Fruit fly (Drosophila melanogaster) whole organism, pupa: ENCODE results near the gene BNIP3.
A peak's percentile ranks its signal among the peaks of the same experiment; 100 is the strongest.

Source experiments
- CG10348 ChIP-seq: fragments of 200-800 bp; sonication (Bioruptor generic); IDR thresholded peaks from 2 replicates; pipeline ENCODE4 v1.3.6; 2022; ENCODE audit warnings: missing biosample characterization, missing genetic modification characterization
- CG12605 ChIP-seq: fragments of 200-800 bp; sonication (Bioruptor generic); IDR thresholded peaks from 2 replicates; pipeline ENCODE4 v1.3.6; 2022; ENCODE audit warnings: missing biosample characterization, missing genetic modification characterization
- CG13204 ChIP-seq: fragments of 200-800 bp; sonication (Bioruptor generic); optimal IDR thresholded peaks from 2 replicates; lab custom pipeline; 2018; ENCODE audit warnings: missing biosample characterization, mild to moderate bottlenecking, missing genetic modification characterization, moderate library complexity
- CG14655 ChIP-seq: fragments of 200-800 bp; sonication (Bioruptor generic); optimal IDR thresholded peaks from 3 replicates; lab custom pipeline; 2017; ENCODE audit warnings: mild to moderate bottlenecking, missing biosample characterization, missing genetic modification reagents, missing genetic modification characterization
- CG15710 ChIP-seq: fragments of 200-800 bp; sonication (Bioruptor generic); optimal IDR thresholded peaks from 2 replicates; lab custom pipeline; 2018; ENCODE audit warnings: missing biosample characterization, mild to moderate bottlenecking, missing genetic modification characterization, moderate library complexity
- CG17806 ChIP-seq: fragments of 200-800 bp; sonication (Bioruptor generic); optimal IDR thresholded peaks from 2 replicates; lab custom pipeline; 2018; ENCODE audit warnings: missing biosample characterization, mild to moderate bottlenecking, missing genetic modification characterization, moderate library complexity
- CG32121 ChIP-seq: fragments of 200-800 bp; sonication (Bioruptor generic); IDR thresholded peaks from 2 replicates; pipeline ENCODE4 v1.3.6; 2022; ENCODE audit warnings: missing biosample characterization, missing genetic modification characterization
- CG34367 ChIP-seq: fragments of 200-800 bp; sonication (Bioruptor generic); optimal IDR thresholded peaks from 2 replicates; lab custom pipeline; 2018; ENCODE audit warnings: missing biosample characterization, mild to moderate bottlenecking, missing genetic modification characterization
- CG4496 ChIP-seq: fragments of 200-800 bp; sonication (Bioruptor generic); IDR thresholded peaks from 3 replicates; pipeline ENCODE4 v1.3.6; 2022; ENCODE audit warnings: missing biosample characterization, missing genetic modification characterization
- CG8159 ChIP-seq: fragments of 200-800 bp; sonication (Bioruptor generic); optimal IDR thresholded peaks from 3 replicates; lab custom pipeline; 2018; ENCODE audit warnings: missing biosample characterization, mild to moderate bottlenecking, missing genetic modification characterization, moderate library complexity
- CG8301 ChIP-seq: fragments of 200-800 bp; sonication (Bioruptor generic); optimal IDR thresholded peaks from 2 replicates; lab custom pipeline; 2018; ENCODE audit warnings: missing biosample characterization, mild to moderate bottlenecking, missing genetic modification characterization
- CG9948 ChIP-seq: fragments of 200-800 bp; sonication (Bioruptor generic); optimal IDR thresholded peaks from 2 replicates; lab custom pipeline; 2018; ENCODE audit warnings: missing biosample characterization, mild to moderate bottlenecking, missing genetic modification characterization, moderate library complexity
- D1 ChIP-seq: fragments of 200-800 bp; sonication (Bioruptor generic); optimal IDR thresholded peaks from 2 replicates; lab custom pipeline; 2018; ENCODE audit warnings: missing biosample characterization, mild to moderate bottlenecking, missing genetic modification characterization, moderate library complexity
- EcR ChIP-seq: fragments of 200-800 bp; sonication (Bioruptor generic); optimal IDR thresholded peaks from 3 replicates; lab custom pipeline; 2019; ENCODE audit warnings: missing biosample characterization, missing genetic modification characterization, mild to moderate bottlenecking, moderate library complexity, missing genetic modification reagents
- Ets98B ChIP-seq: fragments of 200-800 bp; sonication (Bioruptor generic); IDR thresholded peaks from 2 replicates; pipeline ENCODE4 v1.3.6; 2022; ENCODE audit warnings: missing biosample characterization, missing genetic modification characterization
- Pif1A ChIP-seq: fragments of 200-800 bp; sonication (Bioruptor generic); optimal IDR thresholded peaks from 3 replicates; lab custom pipeline; 2016; ENCODE audit warnings: missing biosample characterization, missing genetic modification characterization
- Pif1B ChIP-seq: fragments of 200-800 bp; sonication (Bioruptor generic); optimal IDR thresholded peaks from 3 replicates; lab custom pipeline; 2016; ENCODE audit warnings: missing biosample characterization, missing genetic modification characterization
- Snoo ChIP-seq: fragments of 200-800 bp; sonication (Bioruptor generic); optimal IDR thresholded peaks from 3 replicates; lab custom pipeline; 2017; ENCODE audit warnings: missing biosample characterization, mild to moderate bottlenecking, missing genetic modification characterization, inconsistent platforms
- fd96Ca ChIP-seq: fragments of 200-800 bp; sonication (Bioruptor generic); IDR thresholded peaks from 3 replicates; pipeline ENCODE4 v1.3.6; 2022; ENCODE audit warnings: missing biosample characterization, missing genetic modification characterization
- gl ChIP-seq: fragments of 200-800 bp; sonication (Bioruptor generic); optimal IDR thresholded peaks from 2 replicates; lab custom pipeline; 2018; ENCODE audit warnings: missing biosample characterization, mild to moderate bottlenecking, missing genetic modification characterization
- rn ChIP-seq: fragments of 200-800 bp; sonication (Bioruptor generic); IDR thresholded peaks from 2 replicates; pipeline ENCODE4 v1.3.6; 2022; ENCODE audit warnings: missing biosample characterization, missing genetic modification characterization

Gene BNIP3

DNA sequence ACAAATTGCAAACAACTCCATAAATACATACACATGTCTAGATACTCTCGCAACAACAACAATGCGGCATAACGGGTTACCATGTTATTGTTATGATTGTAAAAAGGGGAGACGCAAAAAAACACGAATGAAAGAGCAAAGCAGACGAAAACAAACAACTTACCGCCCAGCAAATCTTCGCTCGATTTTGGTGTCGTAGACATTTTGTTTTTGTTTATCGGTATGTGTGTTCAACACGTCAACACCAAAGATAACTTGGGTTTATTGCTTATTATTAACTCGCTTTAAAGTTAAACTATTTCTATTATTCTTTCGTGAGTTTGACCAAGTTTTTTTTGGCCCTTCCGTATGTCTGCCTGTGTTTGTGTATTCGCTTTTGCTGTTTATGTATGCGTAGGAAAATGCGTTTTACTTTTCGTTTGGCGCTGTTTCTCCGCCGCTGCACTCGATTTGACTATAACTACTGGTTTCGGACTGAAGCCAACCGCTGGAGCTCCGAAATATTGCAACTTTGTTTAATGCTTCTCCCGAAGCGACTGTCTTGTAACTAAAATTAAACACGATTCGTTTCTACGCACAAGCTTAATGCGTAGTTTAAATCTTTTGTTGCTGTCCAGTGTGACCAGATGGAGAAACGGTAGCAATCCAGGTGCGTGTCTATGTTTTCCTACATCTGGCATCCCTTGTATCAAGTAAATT, at the start of gene BNIP3:
TSS of gene BNIP3 (minus strand) at position 589 of the 699 bp plus-strand sequence.
- TF ChIP-seq CG34367 (tag; lab: Kevin White, UChicago): no peak
- peak; percentile 2 for TF ChIP-seq CG8159 (tag; lab: Kevin White, UChicago)
- no peak for TF ChIP-seq CG4496 (GFP tag; lab: Robert Waterston, UW)
- TF ChIP-seq CG12605 (GFP tag; lab: Robert Waterston, UW): no peak

DNA sequence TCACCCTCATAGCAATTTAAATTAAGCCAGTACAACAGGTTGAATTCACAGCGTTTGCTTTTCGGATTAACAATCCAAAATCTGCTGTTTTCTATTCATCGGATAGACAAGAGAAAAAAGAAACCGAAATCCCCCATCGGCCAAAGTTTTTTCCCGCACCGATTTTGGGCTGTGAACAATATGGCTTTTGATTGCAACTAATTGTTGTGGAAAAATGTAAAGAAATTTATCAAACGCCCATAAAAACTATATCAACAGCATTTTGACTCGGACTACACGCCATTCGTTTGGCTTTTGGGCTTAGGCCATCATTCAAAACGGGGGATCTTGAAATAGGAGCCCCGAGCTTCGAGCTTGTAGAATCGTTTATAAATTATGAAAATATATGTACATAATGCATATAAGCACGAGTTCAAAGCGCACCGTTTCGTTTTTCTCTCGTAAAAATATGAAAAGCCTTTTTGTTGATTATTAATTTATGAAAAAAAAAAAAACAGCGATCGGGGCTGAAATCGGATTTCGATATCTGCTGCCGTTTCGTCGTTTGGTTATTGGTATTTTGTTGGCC, 46.5 kb upstream of the BNIP3 start:
- no peak for TF ChIP-seq rn (GFP tag; lab: Robert Waterston, UW)
- no peak for TF ChIP-seq CG15710
- no peak for TF ChIP-seq Ets98B
- TF ChIP-seq CG12605 (GFP tag; lab: Robert Waterston, UW): no peak
- TF ChIP-seq CG8301 (tag; lab: Kevin White, UChicago): no peak
- no peak for TF ChIP-seq Pif1B (GFP tag; lab: Kevin White, UChicago)
- TF ChIP-seq CG4496 (GFP tag; lab: Robert Waterston, UW): no peak
- no peak for TF ChIP-seq CG14655 (GFP tag; lab: Kevin White, UChicago)
- no peak for TF ChIP-seq gl (tag; lab: Kevin White, UChicago)
- no peak for TF ChIP-seq CG17806 (tag; lab: Kevin White, UChicago)
- no peak for TF ChIP-seq CG10348 (GFP tag; lab: Robert Waterston, UW)
- TF ChIP-seq CG13204 (GFP tag; lab: Kevin White, UChicago): no peak
- no peak for TF ChIP-seq fd96Ca (GFP tag; lab: Robert Waterston, UW)
- TF ChIP-seq Pif1A (GFP tag; lab: Kevin White, UChicago): no peak
- TF ChIP-seq CG9948 (tag; lab: Kevin White, UChicago): no peak
- no peak for TF ChIP-seq CG34367 (tag; lab: Kevin White, UChicago)
- TF ChIP-seq Snoo (tag; lab: Kevin White, UChicago): no peak
- no peak for TF ChIP-seq CG8159 (tag; lab: Kevin White, UChicago)

DNA sequence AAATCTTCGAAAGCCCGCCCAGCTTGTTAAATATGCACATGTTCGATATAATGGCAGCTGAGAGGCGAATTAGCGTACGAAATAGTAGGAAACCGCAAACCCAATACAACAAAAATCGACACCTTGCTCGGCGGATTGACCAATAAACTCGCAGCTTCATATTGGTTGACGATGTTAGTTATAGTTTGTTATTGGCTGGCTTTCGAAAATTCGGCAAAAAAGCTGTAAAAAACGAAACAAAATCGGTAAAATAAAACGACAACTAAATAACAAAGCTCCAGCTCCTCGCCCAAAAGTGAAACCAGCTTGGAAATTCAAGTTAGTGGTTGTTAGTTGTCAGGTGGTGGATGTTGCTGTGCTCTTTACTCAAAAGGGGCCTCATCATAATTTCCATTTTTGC, 44.6 kb upstream of the BNIP3 start:
- TF ChIP-seq CG13204 (GFP tag; lab: Kevin White, UChicago) (no peak), gl (tag; lab: Kevin White, UChicago) (no peak), Snoo (tag; lab: Kevin White, UChicago) (no peak), CG12605 (GFP tag; lab: Robert Waterston, UW) (no peak), CG8159 (tag; lab: Kevin White, UChicago) (no peak), CG17806 (tag; lab: Kevin White, UChicago) (no peak), CG4496 (GFP tag; lab: Robert Waterston, UW) (no peak), EcR (GFP tag; lab: Kevin White, UChicago) (no peak), Ets98B (no peak), CG8301 (tag; lab: Kevin White, UChicago) (no peak), CG15710 (no peak), CG34367 (tag; lab: Kevin White, UChicago) (no peak), D1 (tag; lab: Kevin White, UChicago) (no peak), Pif1A (GFP tag; lab: Kevin White, UChicago) (no peak), CG10348 (GFP tag; lab: Robert Waterston, UW) (no peak), CG14655 (GFP tag; lab: Kevin White, UChicago) (no peak), Pif1B (GFP tag; lab: Kevin White, UChicago) (no peak), fd96Ca (GFP tag; lab: Robert Waterston, UW) (no peak), rn (GFP tag; lab: Robert Waterston, UW) (no peak)

DNA sequence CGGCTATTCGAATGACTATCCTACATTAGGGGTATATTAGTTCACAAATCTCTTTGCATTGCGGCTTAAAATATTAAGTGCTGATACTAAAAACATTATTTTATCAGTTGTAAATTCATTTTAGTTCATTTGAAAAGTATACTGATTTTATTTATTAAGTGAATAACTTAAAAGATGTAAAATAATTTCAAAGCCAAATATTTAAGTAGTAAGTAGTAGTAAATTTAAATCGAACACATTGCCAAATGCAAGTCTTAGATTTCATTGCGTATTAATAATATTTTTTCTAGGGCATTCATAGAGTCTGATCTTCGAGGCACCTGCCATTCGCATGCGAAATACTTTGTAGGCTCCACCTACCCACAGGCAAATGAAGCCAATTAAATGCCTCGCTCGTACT, 43.5 kb upstream of the BNIP3 start:
- TF ChIP-seq rn (GFP tag; lab: Robert Waterston, UW) (no peak), gl (tag; lab: Kevin White, UChicago) (no peak), CG9948 (tag; lab: Kevin White, UChicago) (peak; percentile 34), D1 (tag; lab: Kevin White, UChicago) (no peak), Pif1B (GFP tag; lab: Kevin White, UChicago) (peak; percentile 1), CG15710 (peak; percentile 15), CG32121 (GFP tag; lab: Robert Waterston, UW) (no peak), CG14655 (GFP tag; lab: Kevin White, UChicago) (peak; percentile 56), CG17806 (tag; lab: Kevin White, UChicago) (peak; percentile 29), CG8159 (tag; lab: Kevin White, UChicago) (peak; percentile 25), CG12605 (GFP tag; lab: Robert Waterston, UW) (no peak), Snoo (tag; lab: Kevin White, UChicago) (no peak), CG4496 (GFP tag; lab: Robert Waterston, UW) (no peak), CG13204 (GFP tag; lab: Kevin White, UChicago) (no peak), Ets98B (no peak), CG8301 (tag; lab: Kevin White, UChicago) (peak; percentile 46), CG10348 (GFP tag; lab: Robert Waterston, UW) (no peak), EcR (GFP tag; lab: Kevin White, UChicago) (no peak)

DNA sequence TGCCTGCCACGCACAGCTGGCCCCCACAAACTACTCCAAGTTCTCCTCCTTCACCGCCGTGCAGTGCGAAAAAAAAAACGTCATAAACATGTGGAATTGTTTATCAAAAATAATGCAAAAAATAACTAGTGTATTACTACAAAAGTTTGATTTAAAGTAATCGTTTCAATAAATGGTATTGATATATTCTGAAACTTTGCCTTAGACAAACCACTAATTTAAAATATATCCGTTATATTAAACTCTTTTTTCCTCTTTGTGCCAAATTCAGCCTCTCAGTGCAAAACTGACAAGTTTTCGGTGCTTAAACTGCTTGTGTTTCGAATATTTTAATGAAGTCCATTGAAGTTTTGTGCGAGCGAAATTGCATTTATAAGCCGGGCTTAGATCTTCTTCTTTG, 37.9 kb upstream of the BNIP3 start:
- TF ChIP-seq EcR (GFP tag; lab: Kevin White, UChicago): no peak
- no peak for TF ChIP-seq CG32121 (GFP tag; lab: Robert Waterston, UW)
- no peak for TF ChIP-seq CG9948 (tag; lab: Kevin White, UChicago)
- TF ChIP-seq CG10348 (GFP tag; lab: Robert Waterston, UW): no peak
- peak; percentile 18 for TF ChIP-seq CG8301 (tag; lab: Kevin White, UChicago)
- no peak for TF ChIP-seq Ets98B
- TF ChIP-seq CG17806 (tag; lab: Kevin White, UChicago): no peak
